Fruit fly (Drosophila melanogaster): ENCODE results near the gene muc.

Gene muc

dm6 chr2L:7442929-7443328, 16.3 kb downstream of the muc start (continued):
- no peak for TF ChIP-seq Sry-β (GFP tag; optimal IDR thresholded peaks at IDR 0.05)
- TF ChIP-seq Ptx1 (GFP tag; IDR thresholded peaks at IDR 0.05), result peak; percentile 46
- TF ChIP-seq CG16863 (GFP tag; optimal IDR thresholded peaks at IDR 0.05), result no peak
- peak; percentile 66 for TF ChIP-seq cwo (GFP tag; optimal IDR thresholded peaks at IDR 0.05)
- no peak for TF ChIP-seq CG11696 (GFP tag; IDR thresholded peaks at IDR 0.05)
- TF ChIP-seq row (GFP tag; IDR thresholded peaks at IDR 0.05), result no peak; the same call in 1 of the 3 replicates
- no peak for TF ChIP-seq Hr3 (GFP tag; optimal IDR thresholded peaks at IDR 0.05)
- TF ChIP-seq CG12391 (tag; optimal IDR thresholded peaks at IDR 0.05), result peak; percentile 38
- peak; percentile 5 for TF ChIP-seq Sox100B (GFP tag; optimal IDR thresholded peaks at IDR 0.05)
- no peak for TF ChIP-seq CG8089 (GFP tag; optimal IDR thresholded peaks at IDR 0.05)
- peak; percentile 49; the same call in 1 of the 3 replicates for TF ChIP-seq CG11695 (GFP tag; IDR thresholded peaks at IDR 0.05)
- no peak for TF ChIP-seq Fer2 (tag; optimal IDR thresholded peaks at IDR 0.05)
- TF ChIP-seq gce (GFP tag; IDR thresholded peaks at IDR 0.05), result no peak
- no peak for TF ChIP-seq h (optimal IDR thresholded peaks at IDR 0.05)
- TF ChIP-seq pho (GFP tag; optimal IDR thresholded peaks at IDR 0.05), result no peak
- TF ChIP-seq lmd (GFP tag; IDR thresholded peaks at IDR 0.05), result peak; percentile 60; the same call in 1 of the 2 replicates
- no peak for TF ChIP-seq salm (tag; optimal IDR thresholded peaks at IDR 0.05)
- peak; percentile 23 for TF ChIP-seq Oli (tag; optimal IDR thresholded peaks at IDR 0.05)
- no peak for TF ChIP-seq Hand (GFP tag; optimal IDR thresholded peaks at IDR 0.05)
- no peak for TF ChIP-seq Dp (GFP tag; optimal IDR thresholded peaks at IDR 0.05)
- TF ChIP-seq tio (GFP tag; optimal IDR thresholded peaks at IDR 0.05), result peak; percentile 35
- TF ChIP-seq Scr (GFP tag; IDR thresholded peaks at IDR 0.05; ENCODE audit: partially characterized antibody), result no peak
- no peak for TF ChIP-seq CG1647 (GFP tag; optimal IDR thresholded peaks at IDR 0.05)
- TF ChIP-seq CG1832 (GFP tag; optimal IDR thresholded peaks at IDR 0.05), result no peak
- TF ChIP-seq mirr (GFP tag; optimal IDR thresholded peaks at IDR 0.05), result no peak
- TF ChIP-seq Eip74EF (GFP tag; optimal IDR thresholded peaks at IDR 0.05), result no peak
- TF ChIP-seq fd64A (GFP tag; optimal IDR thresholded peaks at IDR 0.05), result no peak
- TF ChIP-seq CG17328 (GFP tag; IDR thresholded peaks at IDR 0.05), result no peak
- TF ChIP-seq HLHmδ (GFP tag; optimal IDR thresholded peaks at IDR 0.05), result no peak
- no peak for TF ChIP-seq grn (GFP tag; optimal IDR thresholded peaks at IDR 0.05)
- TF ChIP-seq pan (optimal IDR thresholded peaks at IDR 0.05), result no peak
- TF ChIP-seq pan (GFP tag; optimal IDR thresholded peaks at IDR 0.05 in 1 of 2, IDR thresholded peaks at IDR 0.05 in 1 of 2), result peak in 1 of 2 experiments; percentile 58
- no peak for TF ChIP-seq Usf (GFP tag; optimal IDR thresholded peaks at IDR 0.05)
- TF ChIP-seq CG17186 (GFP tag; optimal IDR thresholded peaks at IDR 0.05), result no peak
- TF ChIP-seq ind (GFP tag; optimal IDR thresholded peaks at IDR 0.05), result peak; percentile 4
- TF ChIP-seq CG14710 (tag; optimal IDR thresholded peaks at IDR 0.05), result no peak
- no peak for TF ChIP-seq wdn (GFP tag; IDR thresholded peaks at IDR 0.05)
- peak; percentile 15 for TF ChIP-seq CG13624 (GFP tag; optimal IDR thresholded peaks at IDR 0.05)
- TF ChIP-seq bcd (GFP tag; optimal IDR thresholded peaks at IDR 0.05), result peak; percentile 39
- TF ChIP-seq Poxn (GFP tag; IDR thresholded peaks at IDR 0.05), result 0 out of 2 replicates have a peak, but pooled peaks have one; percentile 12
- TF ChIP-seq lab (GFP tag; optimal IDR thresholded peaks at IDR 0.05), result peak; percentile 46
- peak; percentile 51 for TF ChIP-seq Meics (GFP tag; optimal IDR thresholded peaks at IDR 0.05)
- no peak for TF ChIP-seq gsb-n (tag; optimal IDR thresholded peaks at IDR 0.05)
- no peak for TF ChIP-seq CG11560 (tag; IDR thresholded peaks at IDR 0.05)
- no peak for TF ChIP-seq CG2199 (GFP tag; IDR thresholded peaks at IDR 0.05)
- peak; percentile 39 for TF ChIP-seq CG7556 (GFP tag; optimal IDR thresholded peaks at IDR 0.05)
- no peak for TF ChIP-seq Dad (GFP tag; optimal IDR thresholded peaks at IDR 0.05)
- TF ChIP-seq CG32772 (GFP tag; IDR thresholded peaks at IDR 0.05), result 0 out of 2 replicates have a peak, but pooled peaks have one; percentile 14
- no peak for TF ChIP-seq sna (GFP tag; IDR thresholded peaks at IDR 0.05; ENCODE audit: partially characterized antibody)
- TF ChIP-seq sim (GFP tag; IDR thresholded peaks at IDR 0.05), result no peak
- no peak for TF ChIP-seq CG42726 (GFP tag; IDR thresholded peaks at IDR 0.05; ENCODE audit: partially characterized antibody)

All from whole organism, embryonic.